Fruit fly (Drosophila melanogaster) whole organism, embryonic: ENCODE results near the gene dmrt11E.

Experiments used
- Atf-2 ChIP-seq: fragments of 200-800 bp; sonication (Bioruptor generic); optimal IDR thresholded peaks from 2 replicates; lab custom pipeline; 2016; ENCODE audit warnings: missing biosample characterization, missing genetic modification characterization
- C15 ChIP-seq: fragments of 200-800 bp; sonication (Bioruptor generic); IDR thresholded peaks from 3 replicates; pipeline ENCODE4 v1.3.6; 2022; ENCODE audit warnings: missing biosample characterization, missing genetic modification characterization
- CG11085 ChIP-seq: fragments of 200-800 bp; sonication (Bioruptor generic); IDR thresholded peaks from 2 replicates; pipeline ENCODE4 v1.3.6; 2022; ENCODE audit warnings: missing biosample characterization, missing genetic modification characterization
- CG11247 ChIP-seq: fragments of 200-800 bp; sonication (Bioruptor generic); IDR thresholded peaks from 2 replicates; pipeline ENCODE4 v1.3.6; 2022; ENCODE audit warnings: missing biosample characterization, missing genetic modification characterization
- CG11398 ChIP-seq: fragments of 200-800 bp; sonication (Bioruptor generic); optimal IDR thresholded peaks from 2 replicates; lab custom pipeline; 2016; ENCODE audit warnings: missing biosample characterization, missing genetic modification characterization
- CG12155 ChIP-seq: fragments of 200-800 bp; sonication (Bioruptor generic); optimal IDR thresholded peaks from 3 replicates; lab custom pipeline; 2016; ENCODE audit warnings: missing biosample characterization, missing genetic modification characterization
- CG13287 ChIP-seq: fragments of 200-800 bp; sonication (Bioruptor generic); IDR thresholded peaks from 2 replicates; pipeline ENCODE4 v1.3.6; 2022; ENCODE audit warnings: missing biosample characterization, missing genetic modification characterization; ENCODE audit not compliant: partially characterized antibody
- CG13424 ChIP-seq: fragments of 200-800 bp; sonication (Bioruptor generic); optimal IDR thresholded peaks from 2 replicates; lab custom pipeline; 2019; ENCODE audit warnings: missing biosample characterization, mild to moderate bottlenecking, missing genetic modification characterization, moderate library complexity
- CG13775 ChIP-seq: fragments of 200-800 bp; sonication (Bioruptor generic); optimal IDR thresholded peaks from 3 replicates; lab custom pipeline; 2017; ENCODE audit warnings: missing biosample characterization, mild to moderate bottlenecking, missing genetic modification characterization
- CG17385 ChIP-seq: fragments of 200-800 bp; sonication (Bioruptor generic); optimal IDR thresholded peaks from 3 replicates; lab custom pipeline; 2018; ENCODE audit warnings: missing biosample characterization, mild to moderate bottlenecking, missing genetic modification characterization
- CG17612 ChIP-seq: fragments of 200-800 bp; sonication (Bioruptor generic); IDR thresholded peaks from 2 replicates; pipeline ENCODE4 v1.3.6; 2022; ENCODE audit warnings: missing biosample characterization, missing genetic modification characterization
- CG1832 ChIP-seq: fragments of 200-800 bp; sonication (Bioruptor generic); optimal IDR thresholded peaks from 2 replicates; lab custom pipeline; 2017; ENCODE audit warnings: missing biosample characterization, mild to moderate bottlenecking, missing genetic modification characterization, inconsistent platforms
- CG18476 ChIP-seq: fragments of 200-800 bp; sonication (Bioruptor generic); optimal IDR thresholded peaks from 2 replicates; lab custom pipeline; 2016; ENCODE audit warnings: missing biosample characterization, mild to moderate bottlenecking, missing genetic modification characterization
- CG32532 ChIP-seq: fragments of 200-800 bp; sonication (Bioruptor generic); IDR thresholded peaks from 2 replicates; pipeline ENCODE4 v1.3.6; 2022; ENCODE audit warnings: missing biosample characterization, missing genetic modification characterization
- CG33557 ChIP-seq: fragments of 200-800 bp; sonication (Bioruptor generic); optimal IDR thresholded peaks from 2 replicates; lab custom pipeline; 2019; ENCODE audit warnings: missing biosample characterization, mild to moderate bottlenecking, missing genetic modification characterization, moderate library complexity
- CG4328 ChIP-seq: fragments of 200-800 bp; sonication (Bioruptor generic); optimal IDR thresholded peaks from 3 replicates; lab custom pipeline; 2017; ENCODE audit warnings: missing biosample characterization, missing genetic modification reagents, missing genetic modification characterization
- CG4707 ChIP-seq: fragments of 200-800 bp; sonication (Bioruptor generic); optimal IDR thresholded peaks from 2 replicates; lab custom pipeline; 2018; ENCODE audit warnings: missing biosample characterization, mild to moderate bottlenecking, missing genetic modification characterization, moderate library complexity
- CG6854 ChIP-seq: fragments of 200-800 bp; sonication (Bioruptor generic); optimal IDR thresholded peaks from 3 replicates; lab custom pipeline; 2017; ENCODE audit warnings: missing biosample characterization, mild to moderate bottlenecking, missing genetic modification characterization
- CG8290 ChIP-seq, 3 experiments: fragments of 200-800 bp; sonication (Bioruptor generic); optimal IDR thresholded peaks; 2 replicates each; lab custom pipeline; 2016 to 2019; ENCODE audit warnings: missing biosample characterization in 3 of 3, missing genetic modification characterization in 3 of 3, mild to moderate bottlenecking in 2 of 3, moderate library complexity in 1 of 3
- CG9727 ChIP-seq: fragments of 200-800 bp; sonication (Bioruptor generic); optimal IDR thresholded peaks from 3 replicates; lab custom pipeline; 2017; ENCODE audit warnings: missing biosample characterization, mild to moderate bottlenecking, missing genetic modification characterization
- D ChIP-seq, 2 experiments: fragments of 200-800 bp in 1 of 2; fragments of >200 bp in 1 of 2; sonication (Bioruptor generic) in 1 of 2; optimal IDR thresholded peaks; 2 replicates in 1 of 2; 3 replicates in 1 of 2; lab custom pipeline; 2017; ENCODE audit warnings: mild to moderate bottlenecking in 1 of 2, missing biosample characterization in 1 of 2, missing genetic modification characterization in 1 of 2, missing genetic modification reagents in 1 of 2
- H2.0 ChIP-seq: fragments of 200-800 bp; sonication (Bioruptor generic); IDR thresholded peaks from 2 replicates; pipeline ENCODE4 v1.3.6; 2022; ENCODE audit warnings: missing biosample characterization, missing genetic modification characterization
- HmgD ChIP-seq: fragments of 200-800 bp; sonication (Bioruptor generic); optimal IDR thresholded peaks from 3 replicates; lab custom pipeline; 2016; ENCODE audit warnings: missing biosample characterization, missing genetic modification characterization
- Hmx ChIP-seq: fragments of 200-800 bp; sonication (Bioruptor generic); optimal IDR thresholded peaks from 2 replicates; lab custom pipeline; 2016; ENCODE audit warnings: missing biosample characterization, missing genetic modification characterization
- Hr51 ChIP-seq, 2 experiments: fragments of 200-800 bp; sonication (Bioruptor generic); optimal IDR thresholded peaks; 2 replicates in 1 of 2; 3 replicates in 1 of 2; lab custom pipeline; 2016 to 2018; ENCODE audit warnings: missing biosample characterization in 2 of 2, missing genetic modification characterization in 2 of 2, mild to moderate bottlenecking in 1 of 2, moderate library complexity in 1 of 2
- Lim3 ChIP-seq: fragments of 200-800 bp; sonication (Bioruptor generic); IDR thresholded peaks from 2 replicates; pipeline ENCODE4 v1.3.6; 2022; ENCODE audit warnings: missing biosample characterization, missing genetic modification characterization
- Lpt ChIP-seq: fragments of >200 bp; optimal IDR thresholded peaks from 2 replicates; lab custom pipeline; 2018; ENCODE audit warnings: missing biosample characterization, missing genetic modification characterization
- Max ChIP-seq: fragments of 200-800 bp; sonication (Bioruptor generic); optimal IDR thresholded peaks from 2 replicates; lab custom pipeline; 2016; ENCODE audit warnings: missing biosample characterization, mild to moderate bottlenecking, missing genetic modification characterization
- Taf1 ChIP-seq: fragments of 200-800 bp; sonication (Bioruptor generic); IDR thresholded peaks from 2 replicates; pipeline ENCODE4 v1.3.6; 2022; ENCODE audit warnings: missing biosample characterization, missing genetic modification characterization
- Trl ChIP-seq, 3 experiments: fragments of >200 bp in 2 of 3; fragments of 200-800 bp in 1 of 3; sonication (Bioruptor generic) in 1 of 3; optimal IDR thresholded peaks; 2 replicates in 1 of 3; 3 replicates in 2 of 3; lab custom pipeline; 2016 to 2017; ENCODE audit warnings: missing biosample characterization in 1 of 3, missing genetic modification characterization in 1 of 3
- bsh ChIP-seq, 2 experiments: fragments of 200-800 bp; sonication (Bioruptor generic); optimal IDR thresholded peaks; 2 replicates each; lab custom pipeline; 2017 to 2018; ENCODE audit warnings: mild to moderate bottlenecking in 2 of 2, missing biosample characterization in 2 of 2, missing genetic modification characterization in 2 of 2, moderate library complexity in 1 of 2
- cad ChIP-seq: fragments of >200 bp; optimal IDR thresholded peaks from 2 replicates; lab custom pipeline; 2017; ENCODE audit warnings: missing biosample characterization, missing genetic modification characterization
- dati ChIP-seq: fragments of 200-800 bp; sonication (Bioruptor generic); IDR thresholded peaks from 2 replicates; pipeline ENCODE4 v1.3.6; 2022; ENCODE audit warnings: missing biosample characterization, missing genetic modification characterization
- gsb-n ChIP-seq: fragments of 200-800 bp; sonication (Bioruptor generic); optimal IDR thresholded peaks from 3 replicates; lab custom pipeline; 2018; ENCODE audit warnings: missing biosample characterization, mild to moderate bottlenecking, missing genetic modification characterization
- gt ChIP-seq: fragments of 200-800 bp; sonication (Bioruptor generic); IDR thresholded peaks from 2 replicates; pipeline ENCODE4 v1.3.6; 2022; ENCODE audit warnings: missing biosample characterization, missing genetic modification characterization
- lbe ChIP-seq: fragments of 200-800 bp; sonication (Bioruptor generic); optimal IDR thresholded peaks from 2 replicates; lab custom pipeline; 2016; ENCODE audit warnings: missing biosample characterization, mild to moderate bottlenecking, missing genetic modification characterization
- nerfin-2 ChIP-seq: fragments of 200-800 bp; sonication (Bioruptor generic); IDR thresholded peaks from 2 replicates; pipeline ENCODE4 v1.3.6; 2022; ENCODE audit warnings: missing biosample characterization, missing genetic modification characterization; ENCODE audit not compliant: partially characterized antibody
- org-1 ChIP-seq: fragments of 200-800 bp; sonication (Bioruptor generic); optimal IDR thresholded peaks from 2 replicates; lab custom pipeline; 2017; ENCODE audit warnings: missing biosample characterization, missing genetic modification characterization
- p53 ChIP-seq: fragments of 200-800 bp; sonication (Bioruptor generic); optimal IDR thresholded peaks from 2 replicates; lab custom pipeline; 2016; ENCODE audit warnings: missing biosample characterization, missing genetic modification characterization
- pb ChIP-seq: fragments of 200-800 bp; sonication (Bioruptor generic); optimal IDR thresholded peaks from 3 replicates; lab custom pipeline; 2016; ENCODE audit warnings: missing biosample characterization, missing genetic modification characterization
- run ChIP-seq: fragments of 200-800 bp; sonication (Bioruptor generic); optimal IDR thresholded peaks from 3 replicates; lab custom pipeline; 2018; ENCODE audit warnings: missing biosample characterization, mild to moderate bottlenecking, missing genetic modification characterization
- so ChIP-seq: fragments of 200-800 bp; sonication (Bioruptor generic); IDR thresholded peaks from 3 replicates; pipeline ENCODE4 v1.3.6; 2022; ENCODE audit warnings: missing biosample characterization, missing genetic modification characterization
- ssp ChIP-seq: fragments of 200-800 bp; sonication (Bioruptor generic); IDR thresholded peaks from 2 replicates; pipeline ENCODE4 v1.3.6; 2022; ENCODE audit warnings: missing biosample characterization, missing genetic modification characterization
- tio ChIP-seq: fragments of 200-800 bp; sonication (Bioruptor generic); optimal IDR thresholded peaks from 2 replicates; lab custom pipeline; 2017; ENCODE audit warnings: missing biosample characterization, missing genetic modification characterization, inconsistent platforms
- tll ChIP-seq, 2 experiments: fragments of 200-800 bp in 1 of 2; fragments of >200 bp in 1 of 2; sonication (Bioruptor generic) in 1 of 2; optimal IDR thresholded peaks; 2 replicates each; lab custom pipeline; 2017 to 2019; ENCODE audit warnings: missing biosample characterization in 2 of 2, missing genetic modification characterization in 2 of 2, mild to moderate bottlenecking in 1 of 2, moderate library complexity in 1 of 2
- vnd ChIP-seq: fragments of 200-800 bp; sonication (Bioruptor generic); IDR thresholded peaks from 3 replicates; pipeline ENCODE4 v1.3.6; 2022; ENCODE audit warnings: missing biosample characterization, missing genetic modification characterization; ENCODE audit not compliant: partially characterized antibody
- zen2 ChIP-seq: fragments of 200-800 bp; sonication (Bioruptor generic); IDR thresholded peaks from 3 replicates; pipeline ENCODE4 v1.3.6; 2022; ENCODE audit warnings: missing biosample characterization, missing genetic modification characterization; ENCODE audit not compliant: partially characterized antibody
- zfh2 ChIP-seq: fragments of 200-800 bp; sonication (Bioruptor generic); optimal IDR thresholded peaks from 2 replicates; lab custom pipeline; 2016; ENCODE audit warnings: missing biosample characterization, missing genetic modification characterization

The dmrt11E gene

DNA sequence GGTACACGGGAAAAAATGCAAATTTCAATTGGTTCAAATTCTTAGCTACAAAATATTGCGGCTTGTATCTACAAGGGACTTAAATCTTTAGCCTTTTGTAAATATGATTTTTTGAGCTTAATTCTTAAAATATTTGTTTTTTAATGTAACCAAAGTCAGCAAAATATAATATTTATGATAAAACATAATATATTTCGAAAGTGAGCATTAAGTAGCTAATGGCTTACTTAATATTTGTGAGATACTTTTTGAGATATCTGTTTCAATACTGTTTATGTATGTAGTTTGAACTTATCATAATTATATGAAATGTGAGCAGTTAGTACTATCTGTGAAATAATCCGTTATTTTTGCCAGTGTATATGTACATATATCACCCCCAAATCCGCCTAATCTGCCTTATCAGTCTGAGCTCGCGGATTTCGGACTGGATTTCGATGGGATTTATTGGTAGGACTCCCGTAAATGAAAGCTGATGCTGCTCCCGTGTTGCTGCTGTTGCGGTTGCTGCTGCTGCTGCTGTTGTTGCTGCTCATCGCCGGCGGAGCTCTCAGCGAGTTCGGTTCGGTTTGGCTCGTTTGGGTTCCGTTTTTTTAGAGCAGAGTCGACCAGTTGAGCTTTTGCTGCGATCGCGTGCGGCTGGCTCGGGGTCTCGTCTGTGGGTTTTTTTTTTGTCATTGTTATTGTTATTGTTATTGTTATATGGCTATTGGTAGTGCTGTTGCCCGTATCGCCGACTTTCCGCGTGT is 47.1 kb upstream of the dmrt11E start (continued):
- no peak for TF ChIP-seq Taf1 (GFP tag; lab: Robert Waterston, UW)
- TF ChIP-seq p53 (GFP tag; lab: Kevin White, UChicago) = no peak
- no peak for TF ChIP-seq Lpt (GFP tag; lab: Kevin White, UChicago)
- peak; percentile 45 for TF ChIP-seq CG13775 (GFP tag; lab: Kevin White, UChicago)
- no peak for TF ChIP-seq CG33557 (GFP tag; lab: Kevin White, UChicago)
- no peak for TF ChIP-seq C15
- TF ChIP-seq D (optimal IDR thresholded peaks at IDR 0.05; lab: Kevin White, UChicago) = no peak
- TF ChIP-seq D (GFP tag; optimal IDR thresholded peaks at IDR 0.05; lab: Kevin White, UChicago) = no peak
- no peak for TF ChIP-seq ssp (GFP tag; lab: Robert Waterston, UW)
- TF ChIP-seq Hr51 (GFP tag; optimal IDR thresholded peaks at IDR 0.05; lab: Kevin White, UChicago) = peak in 1 of 2 experiments; percentile 28
- TF ChIP-seq HmgD (GFP tag; lab: Kevin White, UChicago) = no peak
- no peak for TF ChIP-seq CG1832 (GFP tag; lab: Kevin White, UChicago)
- TF ChIP-seq zen2 (GFP tag; lab: Robert Waterston, UW) = no peak
- peak in 1 of 2 experiments; percentile 1 for TF ChIP-seq bsh (GFP tag; optimal IDR thresholded peaks at IDR 0.05; lab: Kevin White, UChicago)
- TF ChIP-seq dati (GFP tag; lab: Robert Waterston, UW) = no peak
- peak; percentile 53 for TF ChIP-seq CG9727 (GFP tag; lab: Kevin White, UChicago)
- 0 out of 3 replicates have a peak, but pooled peaks have one; percentile 11 for TF ChIP-seq so (GFP tag; lab: Robert Waterston, UW)
- TF ChIP-seq CG13424 (tag; lab: Kevin White, UChicago) = peak; percentile 9
- TF ChIP-seq H2.0 (GFP tag; lab: Robert Waterston, UW) = no peak
- peak; percentile 25 for TF ChIP-seq org-1 (GFP tag; lab: Kevin White, UChicago)
- no peak for TF ChIP-seq gt (GFP tag; lab: Robert Waterston, UW)
- TF ChIP-seq nerfin-2 (GFP tag; lab: Robert Waterston, UW) = no peak
- peak; percentile 51; the same call in 1 of the 2 replicates for TF ChIP-seq CG32532
- peak; percentile 33; the same call in 1 of the 2 replicates for TF ChIP-seq CG13287 (GFP tag; lab: Robert Waterston, UW)
- TF ChIP-seq CG17612 = no peak
- no peak for TF ChIP-seq zfh2 (GFP tag; lab: Kevin White, UChicago)
- TF ChIP-seq run (tag; lab: Kevin White, UChicago) = no peak
- TF ChIP-seq CG12155 (GFP tag; lab: Kevin White, UChicago) = peak; percentile 22
- TF ChIP-seq CG11398 (GFP tag; lab: Kevin White, UChicago) = no peak
- no peak for TF ChIP-seq CG18476
- no peak for TF ChIP-seq CG11247 (GFP tag; lab: Robert Waterston, UW)
- no peak for TF ChIP-seq CG11085 (GFP tag; lab: Robert Waterston, UW)
- TF ChIP-seq gsb-n = no peak
- peak; percentile 61 for TF ChIP-seq tio (GFP tag; lab: Kevin White, UChicago)
- TF ChIP-seq CG4328 = no peak
- no peak for TF ChIP-seq Hmx
- TF ChIP-seq CG17385 (GFP tag; lab: Kevin White, UChicago) = peak; percentile 27
- TF ChIP-seq vnd (GFP tag; lab: Robert Waterston, UW) = no peak
- no peak for TF ChIP-seq Lim3 (GFP tag; lab: Robert Waterston, UW)
- no peak for TF ChIP-seq tll (GFP tag; optimal IDR thresholded peaks at IDR 0.05; lab: Kevin White, UChicago)
- no peak for TF ChIP-seq lbe (GFP tag; lab: Kevin White, UChicago)
- no peak for TF ChIP-seq Max (GFP tag; lab: Kevin White, UChicago)
- TF ChIP-seq pb (GFP tag; lab: Kevin White, UChicago) = no peak
- no peak for TF ChIP-seq cad (GFP tag; lab: Kevin White, UChicago)
- TF ChIP-seq Trl (optimal IDR thresholded peaks at IDR 0.05; lab: Kevin White, UChicago) = peak in 1 of 2 experiments; percentile 23
- TF ChIP-seq Trl (GFP tag; optimal IDR thresholded peaks at IDR 0.05; lab: Kevin White, UChicago) = no peak
- TF ChIP-seq CG6854 (GFP tag; lab: Kevin White, UChicago) = peak; percentile 30
- TF ChIP-seq CG8290 (GFP tag; optimal IDR thresholded peaks at IDR 0.05; lab: Kevin White, UChicago) = no peak
- TF ChIP-seq CG8290 (tag; optimal IDR thresholded peaks at IDR 0.05; lab: Kevin White, UChicago) = peak in 1 of 2 experiments; percentile 12
- no peak for TF ChIP-seq CG4707 (GFP tag; lab: Kevin White, UChicago)
- no peak for TF ChIP-seq Atf-2 (GFP tag; lab: Kevin White, UChicago)
